Worm (Caenorhabditis elegans) whole organism, young adult: ENCODE results near the gene ZK1320.3.

Experiments
- B0035.1 ChIP-seq: sonication (generic microtip); optimal IDR thresholded peaks from 2 replicates; lab custom pipeline; 2016; ENCODE audit warnings: missing genetic modification characterization, mild to moderate bottlenecking, missing compliant biosample characterization, missing genotype, missing genetic modification reagents
- B0336.3 ChIP-seq: fragments of 200-800 bp; sonication (Bioruptor generic); IDR thresholded peaks from 2 replicates; pipeline ENCODE4 v1.3.6; 2022; ENCODE audit warnings: missing genetic modification characterization, missing compliant biosample characterization
- C17E4.6 ChIP-seq: fragments of 200-800 bp; sonication (Bioruptor generic); IDR thresholded peaks from 2 replicates; pipeline ENCODE4 v1.3.6; 2022; ENCODE audit warnings: missing genetic modification reagents, missing genetic modification characterization, missing compliant biosample characterization
- F37B4.10 ChIP-seq: fragments of 200-800 bp; sonication (Bioruptor generic); IDR thresholded peaks from 2 replicates; pipeline ENCODE4 v1.3.6; 2022; ENCODE audit warnings: missing genetic modification characterization, missing compliant biosample characterization
- F39B2.1 ChIP-seq: fragments of 200-800 bp; sonication (Bioruptor generic); IDR thresholded peaks from 2 replicates; pipeline ENCODE4 v1.3.6; 2022; ENCODE audit warnings: missing genetic modification reagents, missing genetic modification characterization, missing compliant biosample characterization
- T07F8.4 ChIP-seq: sonication (generic microtip); optimal IDR thresholded peaks from 2 replicates; lab custom pipeline; 2016; ENCODE audit warnings: mild to moderate bottlenecking, missing genetic modification characterization, moderate library complexity, missing compliant biosample characterization
- Y53F4B.3 ChIP-seq: fragments of 200-800 bp; sonication (Bioruptor generic); IDR thresholded peaks from 2 replicates; pipeline ENCODE4 v1.3.6; 2022; ENCODE audit warnings: missing genetic modification reagents, missing genetic modification characterization, missing compliant biosample characterization
- ZK185.1 ChIP-seq: sonication (generic microtip); optimal IDR thresholded peaks from 2 replicates; lab custom pipeline; 2016; ENCODE audit warnings: mild to moderate bottlenecking, missing genetic modification characterization, missing compliant biosample characterization; ENCODE audit not compliant: poor library complexity, severe bottlenecking
- bed-1 ChIP-seq: fragments of 200-800 bp; sonication (Bioruptor generic); IDR thresholded peaks from 2 replicates; pipeline ENCODE4 v1.3.6; 2022; ENCODE audit warnings: missing genetic modification reagents, missing genetic modification characterization, missing compliant biosample characterization
- ccch-3 ChIP-seq: fragments of 200-800 bp; sonication (Bioruptor generic); optimal IDR thresholded peaks from 2 replicates; lab custom pipeline; 2018; ENCODE audit warnings: mild to moderate bottlenecking, missing genetic modification characterization, missing compliant biosample characterization
- ceh-27 ChIP-seq: fragments of 200-800 bp; sonication (Bioruptor generic); optimal IDR thresholded peaks from 2 replicates; lab custom pipeline; 2018; ENCODE audit warnings: mild to moderate bottlenecking, missing genetic modification characterization, moderate library complexity, missing compliant biosample characterization
- ceh-40 ChIP-seq: fragments of 200-800 bp; sonication (Bioruptor generic); IDR thresholded peaks from 2 replicates; pipeline ENCODE4 v1.3.6; 2022; ENCODE audit warnings: missing genetic modification characterization, missing compliant biosample characterization
- ceh-91 ChIP-seq: fragments of 200-800 bp; sonication (Bioruptor generic); IDR thresholded peaks from 2 replicates; pipeline ENCODE4 v1.3.6; 2022; ENCODE audit warnings: missing genetic modification reagents, missing genetic modification characterization, missing compliant biosample characterization
- efl-1 ChIP-seq: fragments of 150-350 bp; optimal IDR thresholded peaks from 2 replicates; lab custom pipeline; 2014; ENCODE audit warnings: missing biosample characterization, missing genetic modification reagents, missing genetic modification characterization
- egl-18 ChIP-seq: fragments of 200-800 bp; sonication (Bioruptor generic); IDR thresholded peaks from 2 replicates; pipeline ENCODE4 v1.3.6; 2022; ENCODE audit warnings: missing genetic modification reagents, missing genetic modification characterization, missing compliant biosample characterization
- egrh-3 ChIP-seq: fragments of 200-800 bp; sonication (Bioruptor generic); IDR thresholded peaks from 2 replicates; pipeline ENCODE4 v1.3.6; 2022; ENCODE audit warnings: missing genetic modification reagents, missing genetic modification characterization, missing compliant biosample characterization
- gei-17 ChIP-seq: fragments of 200-800 bp; sonication (Bioruptor generic); optimal IDR thresholded peaks from 2 replicates; lab custom pipeline; 2018; ENCODE audit warnings: mild to moderate bottlenecking, missing genetic modification characterization, missing compliant biosample characterization
- him-1 ChIP-seq: sonication (generic microtip); optimal IDR thresholded peaks from 2 replicates; lab custom pipeline; 2016; ENCODE audit warnings: missing genotype, missing genetic modification reagents, missing genetic modification characterization, missing compliant biosample characterization
- hlh-26 ChIP-seq: fragments of 200-800 bp; sonication (Bioruptor generic); conservative IDR thresholded peaks from 2 replicates; pipeline ENCODE4 v1.3.6; 2022; ENCODE audit warnings: missing genetic modification reagents, missing genetic modification characterization, missing compliant biosample characterization
- hmg-1.2 ChIP-seq: fragments of 200-800 bp; sonication (Bioruptor generic); IDR thresholded peaks from 2 replicates; pipeline ENCODE4 v1.3.6; 2022; ENCODE audit warnings: missing genetic modification reagents, missing genetic modification characterization, missing compliant biosample characterization
- lag-1 ChIP-seq: fragments of 200-800 bp; sonication (Bioruptor generic); IDR thresholded peaks from 2 replicates; pipeline ENCODE4 v1.3.6; 2022; ENCODE audit warnings: missing genetic modification reagents, missing genetic modification characterization, missing compliant biosample characterization
- lin-35 ChIP-seq, 3 experiments: fragments of 150-350 bp in 2 of 3; sonication (generic microtip) in 1 of 3; optimal IDR thresholded peaks; 2 replicates each; lab custom pipeline; 2014 to 2018; ENCODE audit warnings: missing biosample characterization in 3 of 3, missing genetic modification characterization in 3 of 3, missing genetic modification reagents in 3 of 3
- lin-40 ChIP-seq: sonication (generic microtip); optimal IDR thresholded peaks from 2 replicates; lab custom pipeline; 2016; ENCODE audit warnings: missing genetic modification characterization, mild to moderate bottlenecking, missing compliant biosample characterization, missing genotype, missing genetic modification reagents
- madf-3 ChIP-seq: fragments of 200-800 bp; sonication (Bioruptor generic); IDR thresholded peaks from 2 replicates; pipeline ENCODE4 v1.3.6; 2022; ENCODE audit warnings: missing genetic modification reagents, missing genetic modification characterization, missing compliant biosample characterization
- nhr-120 ChIP-seq: fragments of 200-800 bp; sonication (Bioruptor generic); IDR thresholded peaks from 2 replicates; pipeline ENCODE4 v1.3.6; 2022; ENCODE audit warnings: missing genetic modification characterization, missing compliant biosample characterization
- nhr-179 ChIP-seq: sonication (generic microtip); optimal IDR thresholded peaks from 2 replicates; lab custom pipeline; 2016; ENCODE audit warnings: mild to moderate bottlenecking, missing genetic modification characterization, missing compliant biosample characterization
- nhr-80 ChIP-seq: sonication (generic microtip); optimal IDR thresholded peaks from 2 replicates; lab custom pipeline; 2016; ENCODE audit warnings: missing genetic modification characterization, missing compliant biosample characterization
- nhr-90 ChIP-seq: sonication (generic microtip); optimal IDR thresholded peaks from 2 replicates; lab custom pipeline; 2016; ENCODE audit warnings: missing genotype, mild to moderate bottlenecking, missing genetic modification characterization, missing compliant biosample characterization
- rpc-1 ChIP-seq, 2 experiments: fragments of 150-350 bp in 1 of 2; sonication (generic microtip) in 1 of 2; optimal IDR thresholded peaks; 2 replicates each; lab custom pipeline; 2014 to 2018; ENCODE audit warnings: missing biosample characterization in 1 of 2, missing genetic modification characterization in 1 of 2, missing genetic modification reagents in 1 of 2, missing genotype in 1 of 2
- ztf-22 ChIP-seq: fragments of 200-800 bp; sonication (Bioruptor generic); optimal IDR thresholded peaks from 2 replicates; lab custom pipeline; 2018; ENCODE audit warnings: mild to moderate bottlenecking, missing genetic modification characterization, moderate library complexity, missing compliant biosample characterization
- ztf-25 ChIP-seq: fragments of 200-800 bp; sonication (Bioruptor generic); IDR thresholded peaks from 2 replicates; pipeline ENCODE4 v1.3.6; 2022; ENCODE audit warnings: missing genetic modification reagents, missing genetic modification characterization, missing compliant biosample characterization
- ztf-26 ChIP-seq: sonication (generic microtip); optimal IDR thresholded peaks from 2 replicates; lab custom pipeline; 2017; ENCODE audit warnings: missing genetic modification characterization, missing compliant biosample characterization
- ztf-6 ChIP-seq: fragments of 200-800 bp; sonication (Bioruptor generic); IDR thresholded peaks from 2 replicates; pipeline ENCODE4 v1.3.6; 2022; ENCODE audit warnings: missing genetic modification reagents, missing genetic modification characterization, missing compliant biosample characterization

ZK1320.3 gene

ce11 chrII:9656210-9656755 is 3.9 kb downstream of the ZK1320.3 start, which contains the start of gene gstk-1:
gstk-1 (plus strand) TSS chrII:9656705.
- no peak for TF ChIP-seq C17E4.6 (GFP tag; lab: Robert Waterston, UW)
- peak; percentile 17 for TF ChIP-seq lin-40 (tag; lab: Kevin White, UChicago)
- peak; percentile 26; the same call in 1 of the 2 replicates for TF ChIP-seq hmg-1.2
- peak; percentile 53 for TF ChIP-seq nhr-80 (tag; lab: Kevin White, UChicago)
- TF ChIP-seq, all 124 proteins: peak for 3

- TF ChIP-seq ZK185.1 (no peak), nhr-90 (tag; lab: Kevin White, UChicago) (no peak), F39B2.1 (GFP tag; lab: Robert Waterston, UW) (no peak), nhr-120 (GFP tag; lab: Robert Waterston, UW) (no peak), egl-18 (GFP tag; lab: Robert Waterston, UW) (no peak), bed-1 (GFP tag; lab: Robert Waterston, UW) (no peak), ztf-22 (GFP tag; lab: Kevin White, UChicago) (no peak), rpc-1 (optimal IDR thresholded peaks at IDR 0.05; lab: Kevin White, UChicago) (no peak), rpc-1 (tag; optimal IDR thresholded peaks at IDR 0.05; lab: Kevin White, UChicago) (no peak), lag-1 (GFP tag; lab: Robert Waterston, UW) (no peak), efl-1 (GFP tag; lab: Kevin White, UChicago) (no peak), lin-40 (tag; lab: Kevin White, UChicago) (no peak), egrh-3 (GFP tag; lab: Robert Waterston, UW) (no peak)
Observed at ce11 chrII:9655530-9656139, 4.6 kb downstream of the ZK1320.3 start, which contains the start of gene ZK1307.1. ZK1307.1 (minus strand) TSS chrII:9655580.

ce11 chrII:9653679-9654078 is 6.5 kb downstream of the ZK1320.3 start, which contains the start of gene ZK1307.2:
ZK1307.2 (minus strand) TSS chrII:9653952.
- TF ChIP-seq ceh-91 (no peak), B0336.3 (GFP tag; lab: Robert Waterston, UW) (no peak), nhr-179 (tag; lab: Kevin White, UChicago) (no peak), hlh-26 (no peak), ztf-26 (tag; lab: Kevin White, UChicago) (no peak)

- TF ChIP-seq ccch-3 (GFP tag; lab: Kevin White, UChicago) (no peak), T07F8.4 (no peak), gei-17 (GFP tag; lab: Kevin White, UChicago) (no peak), F37B4.10 (no peak), ceh-40 (GFP tag; lab: Robert Waterston, UW) (no peak), ceh-27 (GFP tag; lab: Kevin White, UChicago) (no peak), ztf-25 (GFP tag; lab: Robert Waterston, UW) (no peak), nhr-80 (tag; lab: Kevin White, UChicago) (no peak)
Observed at ce11 chrII:9652919-9653318, 7.3 kb downstream of the ZK1320.3 start, which contains the start of gene ZK1307.3. ZK1307.3 (minus strand) TSS chrII:9653019.

ce11 chrII:9651700-9652099 is 8.5 kb downstream of the ZK1320.3 start, which contains the start of gene ZK1307.4:
ZK1307.4 (minus strand) TSS chrII:9651800.
- TF ChIP-seq gei-17 (GFP tag; lab: Kevin White, UChicago) (no peak), him-1 (tag; lab: Kevin White, UChicago) (no peak), madf-3 (no peak), Y53F4B.3 (GFP tag; lab: Robert Waterston, UW) (no peak), B0035.1 (tag; lab: Kevin White, UChicago) (no peak), ztf-6 (GFP tag; lab: Robert Waterston, UW) (no peak), lin-35 (GFP tag; optimal IDR thresholded peaks at IDR 0.05; lab: Kevin White, UChicago) (no peak)
